Fruit fly (Drosophila melanogaster) whole organism, embryonic: Measurements from ENCODE around the gene CG33523.

Experiments used
- Atf-2 ChIP-seq: fragments of 200-800 bp; sonication (Bioruptor generic); optimal IDR thresholded peaks from 2 replicates; lab custom pipeline; 2016; ENCODE audit warnings: missing biosample characterization, missing genetic modification characterization
- CG10267 ChIP-seq: fragments of 200-800 bp; sonication (Bioruptor generic); optimal IDR thresholded peaks from 2 replicates; lab custom pipeline; 2018; ENCODE audit warnings: missing biosample characterization, mild to moderate bottlenecking, missing genetic modification characterization, moderate library complexity
- CG10431 ChIP-seq: fragments of 200-800 bp; sonication (Bioruptor generic); optimal IDR thresholded peaks from 3 replicates; lab custom pipeline; 2018; ENCODE audit warnings: missing biosample characterization, mild to moderate bottlenecking, missing genetic modification characterization
- CG10543 ChIP-seq: fragments of 200-800 bp; sonication (Bioruptor generic); optimal IDR thresholded peaks from 3 replicates; lab custom pipeline; 2017; ENCODE audit warnings: missing biosample characterization, mild to moderate bottlenecking, missing genetic modification characterization, moderate library complexity
- CG10654 ChIP-seq: fragments of 200-800 bp; sonication (Bioruptor generic); optimal IDR thresholded peaks from 2 replicates; lab custom pipeline; 2016; ENCODE audit warnings: missing biosample characterization, missing genetic modification characterization
- CG12104 ChIP-seq: fragments of 200-800 bp; sonication (Bioruptor generic); optimal IDR thresholded peaks from 3 replicates; lab custom pipeline; 2016; ENCODE audit warnings: missing biosample characterization, missing genetic modification characterization
- CG12769 ChIP-seq: fragments of 200-800 bp; sonication (Bioruptor generic); optimal IDR thresholded peaks from 2 replicates; lab custom pipeline; 2019; ENCODE audit warnings: missing biosample characterization, mild to moderate bottlenecking, missing genetic modification characterization, moderate library complexity
- CG1529 ChIP-seq: fragments of 200-800 bp; sonication (Bioruptor generic); optimal IDR thresholded peaks from 3 replicates; lab custom pipeline; 2018; ENCODE audit warnings: missing biosample characterization, missing genetic modification characterization
- CG15601 ChIP-seq: fragments of 200-800 bp; sonication (Bioruptor generic); optimal IDR thresholded peaks from 3 replicates; lab custom pipeline; 2019; ENCODE audit warnings: missing biosample characterization, mild to moderate bottlenecking, missing genetic modification characterization, moderate library complexity
- CG1603 ChIP-seq: fragments of 200-800 bp; sonication (Bioruptor generic); optimal IDR thresholded peaks from 2 replicates; lab custom pipeline; 2019; ENCODE audit warnings: missing biosample characterization, mild to moderate bottlenecking, missing genetic modification characterization, moderate library complexity
- CG16813 ChIP-seq: fragments of 200-800 bp; sonication (Bioruptor generic); IDR thresholded peaks from 3 replicates; pipeline ENCODE4 v1.3.6; 2022; ENCODE audit warnings: missing biosample characterization, missing genetic modification characterization; ENCODE audit not compliant: partially characterized antibody
- CG17328 ChIP-seq: fragments of 200-800 bp; sonication (Bioruptor generic); IDR thresholded peaks from 2 replicates; pipeline ENCODE4 v1.3.6; 2022; ENCODE audit warnings: missing biosample characterization, missing genetic modification characterization
- CG1832 ChIP-seq: fragments of 200-800 bp; sonication (Bioruptor generic); optimal IDR thresholded peaks from 2 replicates; lab custom pipeline; 2017; ENCODE audit warnings: missing biosample characterization, mild to moderate bottlenecking, missing genetic modification characterization, inconsistent platforms
- CG2199 ChIP-seq: fragments of 200-800 bp; sonication (Bioruptor generic); IDR thresholded peaks from 3 replicates; pipeline ENCODE4 v1.3.6; 2022; ENCODE audit warnings: missing biosample characterization, missing genetic modification characterization
- CG32772 ChIP-seq: fragments of 200-800 bp; sonication (Bioruptor generic); IDR thresholded peaks from 2 replicates; pipeline ENCODE4 v1.3.6; 2022; ENCODE audit warnings: missing biosample characterization, missing genetic modification characterization
- CG3407 ChIP-seq: fragments of 200-800 bp; sonication (Bioruptor generic); optimal IDR thresholded peaks from 2 replicates; lab custom pipeline; 2018; ENCODE audit warnings: missing biosample characterization, mild to moderate bottlenecking, missing genetic modification characterization
- CG42726 ChIP-seq: fragments of 200-800 bp; sonication (Bioruptor generic); IDR thresholded peaks from 2 replicates; pipeline ENCODE4 v1.3.6; 2022; ENCODE audit warnings: missing biosample characterization, missing genetic modification characterization; ENCODE audit not compliant: partially characterized antibody
- CG7556 ChIP-seq: fragments of 200-800 bp; sonication (Bioruptor generic); optimal IDR thresholded peaks from 2 replicates; lab custom pipeline; 2017; ENCODE audit warnings: missing biosample characterization, mild to moderate bottlenecking, missing genetic modification characterization
- CG8089 ChIP-seq: fragments of 200-800 bp; sonication (Bioruptor generic); optimal IDR thresholded peaks from 3 replicates; lab custom pipeline; 2016; ENCODE audit warnings: missing biosample characterization, missing genetic modification characterization
- CoRest ChIP-seq: fragments of 200-800 bp; sonication (Bioruptor generic); optimal IDR thresholded peaks from 3 replicates; lab custom pipeline; 2018; ENCODE audit warnings: missing biosample characterization, mild to moderate bottlenecking, missing genetic modification characterization, moderate library complexity
- D ChIP-seq, 2 experiments: fragments of 200-800 bp in 1 of 2; fragments of >200 bp in 1 of 2; sonication (Bioruptor generic) in 1 of 2; optimal IDR thresholded peaks; 2 replicates in 1 of 2; 3 replicates in 1 of 2; lab custom pipeline; 2017; ENCODE audit warnings: mild to moderate bottlenecking in 1 of 2, missing biosample characterization in 1 of 2, missing genetic modification characterization in 1 of 2, missing genetic modification reagents in 1 of 2
- Dfd ChIP-seq, 2 experiments: fragments of >200 bp; optimal IDR thresholded peaks; 2 replicates each; lab custom pipeline; 2017; ENCODE audit warnings: missing biosample characterization in 2 of 2, missing genetic modification characterization in 2 of 2
- Fer1 ChIP-seq: fragments of 200-800 bp; sonication (Bioruptor generic); optimal IDR thresholded peaks from 2 replicates; lab custom pipeline; 2017; ENCODE audit warnings: missing biosample characterization, mild to moderate bottlenecking, missing genetic modification characterization
- HHEX ChIP-seq: fragments of 200-800 bp; sonication (Bioruptor generic); optimal IDR thresholded peaks from 3 replicates; lab custom pipeline; 2017; ENCODE audit warnings: missing biosample characterization, mild to moderate bottlenecking, missing genetic modification characterization, missing genetic modification reagents
- HLH4C ChIP-seq: fragments of 200-800 bp; sonication (Bioruptor generic); IDR thresholded peaks from 3 replicates; pipeline ENCODE4 v1.3.6; 2022; ENCODE audit warnings: missing biosample characterization, missing genetic modification characterization; ENCODE audit not compliant: partially characterized antibody
- Jarid2 ChIP-seq: fragments of 200-800 bp; sonication (Bioruptor generic); optimal IDR thresholded peaks from 3 replicates; lab custom pipeline; 2017; ENCODE audit warnings: mild to moderate bottlenecking, missing biosample characterization, missing genetic modification reagents, missing genetic modification characterization
- Med ChIP-seq: fragments of 200-800 bp; sonication (Bioruptor generic); peaks from one replicate; lab custom pipeline; 2016; ENCODE audit warnings: missing biosample characterization, missing genetic modification characterization, mild to moderate bottlenecking, inconsistent platforms, moderate library complexity
- NC2α ChIP-seq: fragments of 200-800 bp; sonication (Bioruptor generic); optimal IDR thresholded peaks from 2 replicates; lab custom pipeline; 2016; ENCODE audit warnings: missing biosample characterization, missing genetic modification characterization
- PHDP ChIP-seq: fragments of 200-800 bp; sonication (Bioruptor generic); optimal IDR thresholded peaks from 3 replicates; lab custom pipeline; 2018; ENCODE audit warnings: missing biosample characterization, mild to moderate bottlenecking, missing genetic modification characterization, moderate library complexity
- Poxn ChIP-seq: fragments of 200-800 bp; sonication (Bioruptor generic); IDR thresholded peaks from 2 replicates; pipeline ENCODE4 v1.3.6; 2022; ENCODE audit warnings: missing biosample characterization, missing genetic modification characterization
- Sox100B ChIP-seq: fragments of 200-800 bp; sonication (Bioruptor generic); optimal IDR thresholded peaks from 3 replicates; lab custom pipeline; 2018; ENCODE audit warnings: missing biosample characterization, mild to moderate bottlenecking, missing genetic modification characterization
- Xbp1 ChIP-seq: fragments of 200-800 bp; sonication (Bioruptor generic); optimal IDR thresholded peaks from 3 replicates; lab custom pipeline; 2016; ENCODE audit warnings: missing biosample characterization, mild to moderate bottlenecking, missing genetic modification characterization
- ato ChIP-seq: fragments of 200-800 bp; sonication (Bioruptor generic); IDR thresholded peaks from 2 replicates; pipeline ENCODE4 v1.3.6; 2022; ENCODE audit warnings: missing biosample characterization, missing genetic modification characterization; ENCODE audit not compliant: partially characterized antibody
- bbx ChIP-seq: fragments of 200-800 bp; sonication (Bioruptor generic); IDR thresholded peaks from 2 replicates; pipeline ENCODE4 v1.3.6; 2022; ENCODE audit warnings: missing biosample characterization, missing genetic modification characterization; ENCODE audit not compliant: partially characterized antibody
- cas ChIP-seq: fragments of 200-800 bp; sonication (Bioruptor generic); IDR thresholded peaks from 2 replicates; pipeline ENCODE4 v1.3.6; 2022; ENCODE audit warnings: missing biosample characterization, missing genetic modification characterization
- chif ChIP-seq, 2 experiments: fragments of 200-800 bp; sonication (Bioruptor generic); optimal IDR thresholded peaks; 3 replicates each; lab custom pipeline; 2016; ENCODE audit warnings: missing biosample characterization in 2 of 2, missing genetic modification characterization in 2 of 2
- chm ChIP-seq: fragments of 200-800 bp; sonication (Bioruptor generic); IDR thresholded peaks from 2 replicates; pipeline ENCODE4 v1.3.6; 2022; ENCODE audit warnings: missing biosample characterization, missing genetic modification characterization
- crol ChIP-seq: fragments of 200-800 bp; sonication (Bioruptor generic); IDR thresholded peaks from 2 replicates; pipeline ENCODE4 v1.3.6; 2022; ENCODE audit warnings: missing biosample characterization, missing genetic modification characterization
- emc ChIP-seq: fragments of 200-800 bp; sonication (Bioruptor generic); optimal IDR thresholded peaks from 2 replicates; lab custom pipeline; 2016; ENCODE audit warnings: missing biosample characterization, missing genetic modification characterization
- grau ChIP-seq: fragments of 200-800 bp; optimal IDR thresholded peaks from 3 replicates; lab custom pipeline; 2019; ENCODE audit warnings: missing biosample characterization, mild to moderate bottlenecking, missing genetic modification characterization, moderate library complexity
- gsb-n ChIP-seq: fragments of 200-800 bp; sonication (Bioruptor generic); optimal IDR thresholded peaks from 3 replicates; lab custom pipeline; 2018; ENCODE audit warnings: missing biosample characterization, mild to moderate bottlenecking, missing genetic modification characterization
- sc ChIP-seq, 3 experiments: fragments of >200 bp in 2 of 3; fragments of 200-800 bp in 1 of 3; sonication (Bioruptor generic) in 1 of 3; optimal IDR thresholded peaks; 2 replicates in 2 of 3; 3 replicates in 1 of 3; lab custom pipeline; 2017; ENCODE audit warnings: mild to moderate bottlenecking in 1 of 3, missing biosample characterization in 1 of 3, missing genetic modification characterization in 1 of 3, missing genetic modification reagents in 1 of 3
- sr ChIP-seq: fragments of 200-800 bp; sonication (Bioruptor generic); IDR thresholded peaks from 3 replicates; pipeline ENCODE4 v1.3.6; 2022; ENCODE audit warnings: missing biosample characterization, missing genetic modification characterization
- trem ChIP-seq: fragments of 200-800 bp; optimal IDR thresholded peaks from 3 replicates; lab custom pipeline; 2019; ENCODE audit warnings: missing biosample characterization, mild to moderate bottlenecking, missing genetic modification characterization, moderate library complexity
- twi ChIP-seq: fragments of 200-800 bp; optimal IDR thresholded peaks from 2 replicates; lab custom pipeline; 2019; ENCODE audit warnings: missing biosample characterization, mild to moderate bottlenecking, missing genetic modification characterization, moderate library complexity
- z ChIP-seq: fragments of 200-800 bp; sonication (Bioruptor generic); IDR thresholded peaks from 3 replicates; pipeline ENCODE4 v1.3.6; 2022; ENCODE audit warnings: missing biosample characterization, missing genetic modification characterization
- zfh1 ChIP-seq: fragments of 200-800 bp; sonication (Bioruptor generic); IDR thresholded peaks from 3 replicates; pipeline ENCODE4 v1.3.6; 2022; ENCODE audit warnings: missing biosample characterization, missing genetic modification characterization

Gene CG33523

dm6 chr3L:5974575-5975421, 51.1 kb downstream of the CG33523 start (continued):
- TF ChIP-seq CG12104 (GFP tag; lab: Kevin White, UChicago) (peak; percentile 38), sc (optimal IDR thresholded peaks at IDR 0.05; lab: Kevin White, UChicago) (no peak), sc (GFP tag; optimal IDR thresholded peaks at IDR 0.05; lab: Kevin White, UChicago) (peak; percentile 72), CG32772 (GFP tag; lab: Robert Waterston, UW) (no peak), trem (tag; lab: Kevin White, UChicago) (peak; percentile 8), Dfd (GFP tag; optimal IDR thresholded peaks at IDR 0.05; lab: Kevin White, UChicago) (no peak), Sox100B (GFP tag; lab: Kevin White, UChicago) (peak; percentile 73), Xbp1 (GFP tag; lab: Kevin White, UChicago) (no peak), CG8089 (GFP tag; lab: Kevin White, UChicago) (peak; percentile 50), twi (peak; percentile 92), Poxn (GFP tag; lab: Robert Waterston, UW) (no peak), CG1832 (GFP tag; lab: Kevin White, UChicago) (no peak), z (GFP tag; lab: Robert Waterston, UW) (no peak; the same call in 2 of the 3 replicates), CG10431 (GFP tag; lab: Kevin White, UChicago) (peak; percentile 48), chif (GFP tag; optimal IDR thresholded peaks at IDR 0.05; lab: Kevin White, UChicago) (peak; percentile 49 to 53), gsb-n (tag; lab: Kevin White, UChicago) (peak; percentile 49), CG3407 (GFP tag; lab: Kevin White, UChicago) (peak; percentile 84), CG10267 (peak; percentile 8), Atf-2 (GFP tag; lab: Kevin White, UChicago) (peak; percentile 22), D (optimal IDR thresholded peaks at IDR 0.05; lab: Kevin White, UChicago) (no peak), D (GFP tag; optimal IDR thresholded peaks at IDR 0.05; lab: Kevin White, UChicago) (peak; percentile 65), CoRest (peak; percentile 33), sr (GFP tag; lab: Robert Waterston, UW) (peak; percentile 92), NC2α (GFP tag; lab: Kevin White, UChicago) (no peak), cas (GFP tag; lab: Robert Waterston, UW) (no peak), CG10543 (peak; percentile 27), HHEX (GFP tag; lab: Kevin White, UChicago) (peak; percentile 62), CG15601 (tag; lab: Kevin White, UChicago) (peak; percentile 84), CG16813 (GFP tag; lab: Robert Waterston, UW) (no peak), CG7556 (GFP tag; lab: Kevin White, UChicago) (peak; percentile 48), Fer1 (GFP tag; lab: Kevin White, UChicago) (no peak), PHDP (tag; lab: Kevin White, UChicago) (peak; percentile 42), crol (GFP tag; lab: Robert Waterston, UW) (peak; percentile 34; the same call in 1 of the 2 replicates), emc (GFP tag; lab: Kevin White, UChicago) (no peak), CG10654 (GFP tag; lab: Kevin White, UChicago) (peak; percentile 48), chm (GFP tag; lab: Robert Waterston, UW) (peak; percentile 58; the same call in 1 of the 2 replicates), CG1529 (GFP tag; lab: Kevin White, UChicago) (peak; percentile 52), grau (peak; percentile 87)

dm6 chr3L:5975785-5976120, 52.1 kb downstream of the CG33523 start, which contains the start of gene CG10479:
Gene CG10479 (minus strand): TSS chr3L:5976007.
- TF ChIP-seq Med (GFP tag; lab: Kevin White, UChicago), result peak; percentile 60
- peak; percentile 86 for TF ChIP-seq chm (GFP tag; lab: Robert Waterston, UW)
- TF ChIP-seq HLH4C, result 0 out of 3 replicates have a peak, but pooled peaks have one; percentile 32
- TF ChIP-seq Jarid2 (GFP tag; lab: Kevin White, UChicago), result peak; percentile 82
- no peak for TF ChIP-seq CG32772 (GFP tag; lab: Robert Waterston, UW)
- peak; percentile 18 for TF ChIP-seq CG17328
- TF ChIP-seq bbx, result peak; percentile 73
- 0 out of 3 replicates have a peak, but pooled peaks have one; percentile 5 for TF ChIP-seq zfh1
- TF ChIP-seq CG12769, result peak; percentile 2
- TF ChIP-seq ato (GFP tag; lab: Robert Waterston, UW), result peak; percentile 47
- TF ChIP-seq CG42726 (GFP tag; lab: Robert Waterston, UW), result peak; percentile 66
- TF ChIP-seq CG2199 (GFP tag; lab: Robert Waterston, UW), result peak; percentile 84; the same call in 2 of the 3 replicates
- TF ChIP-seq CG1603 (tag; lab: Kevin White, UChicago), result peak; percentile 2
